Worm (Caenorhabditis elegans): ENCODE results near the gene F08D12.12.

The F08D12.12 gene

ce11 chrII:2781355-2781754 is 5.5 kb downstream of the F08D12.12 start, which contains the start of gene F08D12.2:
Gene F08D12.2 (plus strand): TSS chrII:2781655.
- TF ChIP-seq dao-5 (tag; optimal IDR thresholded peaks at IDR 0.05), result no peak
- no peak for TF ChIP-seq W03F9.2 (tag; optimal IDR thresholded peaks at IDR 0.05)
- no peak for TF ChIP-seq him-1 (tag; optimal IDR thresholded peaks at IDR 0.05)

ce11 chrII:2780804-2781203 is 6.1 kb downstream of the F08D12.12 start:
- TF ChIP-seq dao-5 (tag; optimal IDR thresholded peaks at IDR 0.05) (no peak), him-1 (tag; optimal IDR thresholded peaks at IDR 0.05) (no peak), W03F9.2 (tag; optimal IDR thresholded peaks at IDR 0.05) (no peak)

- TF ChIP-seq dao-5 (tag; optimal IDR thresholded peaks at IDR 0.05), result no peak
- TF ChIP-seq W03F9.2 (tag; optimal IDR thresholded peaks at IDR 0.05), result no peak
- no peak for TF ChIP-seq him-1 (tag; optimal IDR thresholded peaks at IDR 0.05)
Measured at ce11 chrII:2779253-2779652, 7.6 kb downstream of the F08D12.12 start, which contains the start of gene F08D12.3. Gene F08D12.3 (plus strand): TSS chrII:2779553.

ce11 chrII:2777846-2778245 is 9.0 kb downstream of the F08D12.12 start, which contains the start of gene F08D12.4:
Gene F08D12.4 (plus strand): TSS chrII:2778146.
- TF ChIP-seq him-1 (tag; optimal IDR thresholded peaks at IDR 0.05) (no peak), W03F9.2 (tag; optimal IDR thresholded peaks at IDR 0.05) (no peak), dao-5 (tag; optimal IDR thresholded peaks at IDR 0.05) (no peak)

- TF ChIP-seq W03F9.2 (tag; optimal IDR thresholded peaks at IDR 0.05), result no peak
- TF ChIP-seq dao-5 (tag; optimal IDR thresholded peaks at IDR 0.05), result no peak
- TF ChIP-seq him-1 (tag; optimal IDR thresholded peaks at IDR 0.05), result no peak
Measured at ce11 chrII:2774904-2775303, 12.0 kb downstream of the F08D12.12 start, which contains the start of gene fbxb-111. Gene fbxb-111 (minus strand): TSS chrII:2775004.

ce11 chrII:2773534-2773933 is 13.3 kb downstream of the F08D12.12 start, which contains the start of gene sdz-9:
Gene sdz-9 (minus strand): TSS chrII:2773634.
- TF ChIP-seq dao-5 (tag; optimal IDR thresholded peaks at IDR 0.05) (no peak), him-1 (tag; optimal IDR thresholded peaks at IDR 0.05) (no peak), W03F9.2 (tag; optimal IDR thresholded peaks at IDR 0.05) (no peak)

ce11 chrII:2772166-2772565 is 14.7 kb downstream of the F08D12.12 start, which contains the start of gene sdz-10:
Gene sdz-10 (minus strand): TSS chrII:2772266.
- TF ChIP-seq him-1 (tag; optimal IDR thresholded peaks at IDR 0.05) (no peak), dao-5 (tag; optimal IDR thresholded peaks at IDR 0.05) (no peak), W03F9.2 (tag; optimal IDR thresholded peaks at IDR 0.05) (no peak)

ce11 chrII:2770788-2771187 is 16.1 kb downstream of the F08D12.12 start, which contains the start of gene fbxb-105:
Gene fbxb-105 (minus strand): TSS chrII:2770888.
- no peak for TF ChIP-seq him-1 (tag; optimal IDR thresholded peaks at IDR 0.05)
- no peak for TF ChIP-seq dao-5 (tag; optimal IDR thresholded peaks at IDR 0.05)
- TF ChIP-seq W03F9.2 (tag; optimal IDR thresholded peaks at IDR 0.05), result no peak

ce11 chrII:2769021-2769420 is 17.9 kb downstream of the F08D12.12 start, which contains the start of gene F08D12.7:
Gene F08D12.7 (minus strand): TSS chrII:2769121.
- TF ChIP-seq him-1 (tag; optimal IDR thresholded peaks at IDR 0.05) (no peak), W03F9.2 (tag; optimal IDR thresholded peaks at IDR 0.05) (no peak), dao-5 (tag; optimal IDR thresholded peaks at IDR 0.05) (no peak)

ce11 chrII:2766331-2766730 is 20.6 kb downstream of the F08D12.12 start, which contains the start of gene F08D12.15:
Gene F08D12.15 (plus strand): TSS chrII:2766631.
- no peak for TF ChIP-seq dao-5 (tag; optimal IDR thresholded peaks at IDR 0.05)
- no peak for TF ChIP-seq W03F9.2 (tag; optimal IDR thresholded peaks at IDR 0.05)
- TF ChIP-seq him-1 (tag; optimal IDR thresholded peaks at IDR 0.05), result no peak

ce11 chrII:2764664-2765063 is 22.2 kb downstream of the F08D12.12 start, which contains the start of gene fbxb-108:
Gene fbxb-108 (plus strand): TSS chrII:2764964.
- TF ChIP-seq dao-5 (tag; optimal IDR thresholded peaks at IDR 0.05), result no peak
- TF ChIP-seq W03F9.2 (tag; optimal IDR thresholded peaks at IDR 0.05), result no peak
- TF ChIP-seq him-1 (tag; optimal IDR thresholded peaks at IDR 0.05), result no peak

ce11 chrII:2762108-2762507 is 24.8 kb downstream of the F08D12.12 start, which contains the start of gene fbxb-106:
Gene fbxb-106 (plus strand): TSS chrII:2762408.
- no peak for TF ChIP-seq dao-5 (tag; optimal IDR thresholded peaks at IDR 0.05)
- no peak for TF ChIP-seq him-1 (tag; optimal IDR thresholded peaks at IDR 0.05)
- no peak for TF ChIP-seq W03F9.2 (tag; optimal IDR thresholded peaks at IDR 0.05)

- TF ChIP-seq W03F9.2 (tag; optimal IDR thresholded peaks at IDR 0.05), result no peak
- no peak for TF ChIP-seq dao-5 (tag; optimal IDR thresholded peaks at IDR 0.05)
- no peak for TF ChIP-seq him-1 (tag; optimal IDR thresholded peaks at IDR 0.05)
Measured at ce11 chrII:2758476-2758875, 28.4 kb downstream of the F08D12.12 start, which contains the start of gene fbxb-107. Gene fbxb-107 (plus strand): TSS chrII:2758772.

- no peak for TF ChIP-seq dao-5 (tag; optimal IDR thresholded peaks at IDR 0.05)
- TF ChIP-seq him-1 (tag; optimal IDR thresholded peaks at IDR 0.05), result no peak
- TF ChIP-seq W03F9.2 (tag; optimal IDR thresholded peaks at IDR 0.05), result no peak
Measured at ce11 chrII:2757954-2758353, 28.9 kb downstream of the F08D12.12 start, which contains the start of gene F29A7.8. Gene F29A7.8 (minus strand): TSS chrII:2758054.
